Worm (Caenorhabditis elegans) whole organism, L1 larva: Measurements from ENCODE around the gene B0001.5.
"Not testable (repeated sequence)": the region's sequence is repeated elsewhere in the genome, so short reads cannot be mapped to it uniquely, and the experiment has no call there.

Experiments
- aly-2 ChIP-seq: fragments of 150-350 bp; optimal IDR thresholded peaks from 2 replicates; lab custom pipeline; 2014; ENCODE audit warnings: missing biosample characterization, missing genetic modification characterization
- blmp-1 ChIP-seq: fragments of 150-350 bp; optimal IDR thresholded peaks from 2 replicates; lab custom pipeline; 2014; ENCODE audit warnings: missing biosample characterization, missing genetic modification characterization
- egl-27 ChIP-seq, 2 experiments: fragments of 150-350 bp in 1 of 2; sonication (generic microtip); optimal IDR thresholded peaks; 3 replicates each; lab custom pipeline; 2017 to 2018; ENCODE audit warnings: missing biosample characterization in 2 of 2, missing genetic modification characterization in 2 of 2, missing genetic modification reagents in 2 of 2
- elt-2 ChIP-seq: sonication (generic microtip); optimal IDR thresholded peaks from 2 replicates; lab custom pipeline; 2016; ENCODE audit warnings: missing genetic modification characterization, mild to moderate bottlenecking, inconsistent platforms, missing compliant biosample characterization, missing genetic modification reagents
- irx-1 ChIP-seq: sonication (generic microtip); optimal IDR thresholded peaks from 2 replicates; lab custom pipeline; 2016; ENCODE audit warnings: missing genetic modification characterization, missing compliant biosample characterization
- lin-15B ChIP-seq: fragments of 150-350 bp; sonication (generic microtip); optimal IDR thresholded peaks from 3 replicates; lab custom pipeline; 2014; ENCODE audit warnings: missing biosample characterization, missing genetic modification characterization
- lin-35 ChIP-seq, 2 experiments: fragments of 150-350 bp; optimal IDR thresholded peaks; 2 replicates each; lab custom pipeline; 2014; ENCODE audit warnings: missing biosample characterization in 2 of 2, missing genetic modification characterization in 2 of 2, missing genetic modification reagents in 2 of 2
- lsy-2 ChIP-seq, 2 experiments: fragments of 150-350 bp; optimal IDR thresholded peaks; 2 replicates each; lab custom pipeline; 2014; ENCODE audit warnings: missing biosample characterization in 2 of 2, missing genetic modification characterization in 2 of 2
- nhr-237 ChIP-seq: fragments of 150-350 bp; optimal IDR thresholded peaks from 2 replicates; lab custom pipeline; 2014; ENCODE audit warnings: missing biosample characterization, missing genetic modification characterization
- pqm-1 ChIP-seq: sonication (generic microtip); optimal IDR thresholded peaks from 3 replicates; lab custom pipeline; 2017; ENCODE audit warnings: missing biosample characterization, missing genetic modification characterization
- rnt-1 ChIP-seq: sonication (generic microtip); optimal IDR thresholded peaks from 2 replicates; lab custom pipeline; 2016; ENCODE audit warnings: mild to moderate bottlenecking, missing genetic modification characterization, moderate library complexity, missing compliant biosample characterization
- unc-30 ChIP-seq: sonication (generic microtip); optimal IDR thresholded peaks from 2 replicates; lab custom pipeline; 2017; ENCODE audit warnings: missing biosample characterization, missing genetic modification characterization
- unc-62 ChIP-seq: fragments of 150-350 bp; optimal IDR thresholded peaks from 2 replicates; lab custom pipeline; 2014; ENCODE audit warnings: missing biosample characterization, missing genetic modification reagents, missing genetic modification characterization
- zag-1 ChIP-seq: fragments of 150-350 bp; optimal IDR thresholded peaks from 2 replicates; lab custom pipeline; 2014; ENCODE audit warnings: missing biosample characterization, missing genetic modification characterization

- not testable (repeated sequence) for TF ChIP-seq lin-15B (tag; lab: Kevin White, UChicago); aly-2 (tag; lab: Kevin White, UChicago); lsy-2 (tag; optimal IDR thresholded peaks at IDR 0.05; lab: Kevin White, UChicago); zag-1; blmp-1 (tag; lab: Kevin White, UChicago); unc-62 (GFP tag; lab: Kevin White, UChicago); nhr-237; irx-1 (tag; lab: Kevin White, UChicago); lin-35 (GFP tag; optimal IDR thresholded peaks at IDR 0.05; lab: Kevin White, UChicago); elt-2 (tag; lab: Kevin White, UChicago); egl-27 (tag; optimal IDR thresholded peaks at IDR 0.05; lab: Kevin White, UChicago); unc-30; rnt-1 (tag; lab: Kevin White, UChicago); pqm-1
These were observed 35.1 kb upstream of the B0001.5 start, which contains the start of gene nlr-1 for ce11 chrIV:12178235-12178634.
